Worm (Caenorhabditis elegans) whole organism, L2 larva: ENCODE measurements around the gene M01H9.10.
A peak's percentile ranks its signal among the peaks of the same experiment; 100 is the strongest.

Experiments
- C34F6.9 ChIP-seq: fragments of 150-350 bp; optimal IDR thresholded peaks from 2 replicates; lab custom pipeline; 2014; ENCODE audit warnings: missing biosample characterization, missing genetic modification characterization
- Y55F3AM.14 ChIP-seq: fragments of 200-800 bp; sonication (Bioruptor generic); optimal IDR thresholded peaks from 2 replicates; lab custom pipeline; 2018; ENCODE audit warnings: mild to moderate bottlenecking, missing genetic modification characterization, missing compliant biosample characterization
- ZK546.5 ChIP-seq: sonication (generic microtip); optimal IDR thresholded peaks from 2 replicates; lab custom pipeline; 2017; ENCODE audit warnings: missing biosample characterization, missing genetic modification characterization
- alr-1 ChIP-seq: fragments of 150-350 bp; optimal IDR thresholded peaks from 2 replicates; lab custom pipeline; 2014; ENCODE audit warnings: missing biosample characterization, missing genetic modification characterization
- aly-2 ChIP-seq: fragments of 150-350 bp; optimal IDR thresholded peaks from 2 replicates; lab custom pipeline; 2014; ENCODE audit warnings: missing biosample characterization, missing genetic modification characterization
- ama-1 ChIP-seq: fragments of 150-350 bp; optimal IDR thresholded peaks from 2 replicates; lab custom pipeline; 2018; ENCODE audit warnings: inconsistent platforms
- ceh-16 ChIP-seq: fragments of 150-350 bp; optimal IDR thresholded peaks from 2 replicates; lab custom pipeline; 2014; ENCODE audit warnings: missing biosample characterization, missing genetic modification characterization
- ceh-82 ChIP-seq: fragments of 150-350 bp; optimal IDR thresholded peaks from 2 replicates; lab custom pipeline; 2014; ENCODE audit warnings: missing biosample characterization, missing genetic modification characterization
- crh-2 ChIP-seq: sonication (generic microtip); optimal IDR thresholded peaks from 2 replicates; lab custom pipeline; 2017; ENCODE audit warnings: missing biosample characterization, missing genetic modification characterization
- dmd-4 ChIP-seq: sonication (generic microtip); optimal IDR thresholded peaks from 2 replicates; lab custom pipeline; 2017; ENCODE audit warnings: missing biosample characterization, missing genetic modification characterization
- egl-27 ChIP-seq: sonication (generic microtip); optimal IDR thresholded peaks from 3 replicates; lab custom pipeline; 2017; ENCODE audit warnings: missing biosample characterization, missing genetic modification reagents, missing genetic modification characterization
- fos-1 ChIP-seq: fragments of 150-350 bp; optimal IDR thresholded peaks from 2 replicates; lab custom pipeline; 2014; ENCODE audit warnings: missing biosample characterization, missing genetic modification characterization
- gmeb-1 ChIP-seq: fragments of 150-350 bp; optimal IDR thresholded peaks from 2 replicates; lab custom pipeline; 2014; ENCODE audit warnings: missing biosample characterization, missing genetic modification characterization
- lin-13 ChIP-seq: fragments of 150-350 bp; optimal IDR thresholded peaks from 2 replicates; lab custom pipeline; 2014; ENCODE audit warnings: missing biosample characterization, missing genetic modification reagents, missing genetic modification characterization
- lin-39 ChIP-seq: fragments of 150-350 bp; optimal IDR thresholded peaks from 2 replicates; lab custom pipeline; 2014; ENCODE audit warnings: missing biosample characterization, missing genetic modification reagents, missing genetic modification characterization
- lsy-2 ChIP-seq, 2 experiments: fragments of 150-350 bp in 1 of 2; sonication (generic microtip) in 1 of 2; optimal IDR thresholded peaks; 2 replicates each; lab custom pipeline; 2014 to 2017; ENCODE audit warnings: missing biosample characterization in 2 of 2, missing genetic modification characterization in 2 of 2
- mab-5 ChIP-seq: fragments of 150-350 bp; optimal IDR thresholded peaks from 2 replicates; lab custom pipeline; 2014; ENCODE audit warnings: missing biosample characterization, missing genetic modification characterization
- mbf-1 ChIP-seq: sonication (generic microtip); optimal IDR thresholded peaks from 2 replicates; lab custom pipeline; 2017; ENCODE audit warnings: missing biosample characterization, missing genetic modification characterization
- mdl-1 ChIP-seq, 2 experiments: fragments of 150-350 bp in 1 of 2; sonication (generic microtip) in 1 of 2; optimal IDR thresholded peaks; 2 replicates each; lab custom pipeline; 2017; ENCODE audit warnings: missing biosample characterization in 2 of 2, missing genetic modification characterization in 2 of 2
- nhr-10 ChIP-seq: sonication (generic microtip); optimal IDR thresholded peaks from 2 replicates; lab custom pipeline; 2017; ENCODE audit warnings: missing biosample characterization, missing genetic modification characterization
- nhr-12 ChIP-seq: fragments of 150-350 bp; optimal IDR thresholded peaks from 2 replicates; lab custom pipeline; 2014; ENCODE audit warnings: missing biosample characterization, missing genetic modification characterization
- nhr-129 ChIP-seq: fragments of 150-350 bp; optimal IDR thresholded peaks from 2 replicates; lab custom pipeline; 2014; ENCODE audit warnings: missing biosample characterization, missing genetic modification characterization
- nhr-21 ChIP-seq: fragments of 150-350 bp; optimal IDR thresholded peaks from 2 replicates; lab custom pipeline; 2014; ENCODE audit warnings: missing biosample characterization, missing genetic modification characterization
- nhr-237 ChIP-seq: fragments of 150-350 bp; optimal IDR thresholded peaks from 2 replicates; lab custom pipeline; 2014; ENCODE audit warnings: missing biosample characterization, missing genetic modification characterization
- nhr-25 ChIP-seq: fragments of 150-350 bp; sonication (generic microtip); optimal IDR thresholded peaks from 3 replicates; lab custom pipeline; 2014; ENCODE audit warnings: missing biosample characterization, missing genetic modification characterization
- nhr-6 ChIP-seq: fragments of 150-350 bp; optimal IDR thresholded peaks from 2 replicates; lab custom pipeline; 2014; ENCODE audit warnings: missing biosample characterization, missing genetic modification characterization
- sem-4 ChIP-seq: fragments of 150-350 bp; optimal IDR thresholded peaks from 2 replicates; lab custom pipeline; 2014; ENCODE audit warnings: missing biosample characterization, missing genetic modification reagents, missing genetic modification characterization
- skn-1 ChIP-seq: sonication (generic microtip); optimal IDR thresholded peaks from 2 replicates; lab custom pipeline; 2017; ENCODE audit warnings: missing biosample characterization, missing genetic modification characterization
- sma-9 ChIP-seq, 2 experiments: fragments of 150-350 bp in 1 of 2; sonication (generic microtip) in 1 of 2; optimal IDR thresholded peaks; 2 replicates each; lab custom pipeline; 2014 to 2016; ENCODE audit warnings: missing genetic modification characterization in 2 of 2, mild to moderate bottlenecking in 1 of 2, missing biosample characterization in 1 of 2, missing compliant biosample characterization in 1 of 2, missing genetic modification reagents in 1 of 2, moderate library complexity in 1 of 2
- snpc-4 ChIP-seq: fragments of 150-350 bp; optimal IDR thresholded peaks from 2 replicates; lab custom pipeline; 2014; ENCODE audit warnings: missing biosample characterization, missing genetic modification characterization
- unc-55 ChIP-seq: fragments of 150-350 bp; sonication (generic microtip); optimal IDR thresholded peaks from 3 replicates; lab custom pipeline; 2014; ENCODE audit warnings: missing biosample characterization, missing genetic modification reagents, missing genetic modification characterization
- zag-1 ChIP-seq: fragments of 150-350 bp; optimal IDR thresholded peaks from 2 replicates; lab custom pipeline; 2014; ENCODE audit warnings: missing biosample characterization, missing genetic modification characterization
- ztf-1 ChIP-seq: fragments of 200-800 bp; sonication (Bioruptor generic); conservative IDR thresholded peaks from 2 replicates; pipeline ENCODE4 v1.3.6; 2022; ENCODE audit warnings: missing genetic modification characterization, missing compliant biosample characterization
- ztf-4 ChIP-seq: fragments of 150-350 bp; optimal IDR thresholded peaks from 2 replicates; lab custom pipeline; 2014; ENCODE audit warnings: missing biosample characterization, missing genetic modification characterization

M01H9.10 gene

ce11 chrIV:4469055-4469454, 10.9 kb downstream of the M01H9.10 start:
- peak; percentile 11 for TF ChIP-seq Y55F3AM.14
- TF ChIP-seq nhr-6 (tag; lab: Kevin White, UChicago) = no peak
- peak; percentile 59 for TF ChIP-seq ama-1 (lab: Kevin White, UChicago)

ce11 chrIV:4468046-4468727, 11.7 kb downstream of the M01H9.10 start:
- TF ChIP-seq ceh-16 (tag; lab: Kevin White, UChicago) (no peak), lin-13 (GFP tag; lab: Kevin White, UChicago) (peak; percentile 47), skn-1 (no peak), nhr-129 (tag; lab: Kevin White, UChicago) (peak; percentile 65), nhr-21 (tag; lab: Kevin White, UChicago) (peak; percentile 48), ama-1 (lab: Kevin White, UChicago) (peak; percentile 97), nhr-237 (no peak), egl-27 (tag; lab: Kevin White, UChicago) (no peak), Y55F3AM.14 (peak; percentile 54), sem-4 (tag; lab: Kevin White, UChicago) (peak; percentile 36), crh-2 (peak; percentile 16), mab-5 (no peak), C34F6.9 (tag; lab: Kevin White, UChicago) (peak; percentile 27), ztf-4 (tag; lab: Kevin White, UChicago) (peak; percentile 2), lsy-2 (tag; optimal IDR thresholded peaks at IDR 0.05; lab: Kevin White, UChicago) (peak in 1 of 2 experiments; percentile 37), nhr-12 (tag; lab: Kevin White, UChicago) (no peak)

- TF ChIP-seq ztf-4 (tag; lab: Kevin White, UChicago) = no peak
- no peak for TF ChIP-seq sem-4 (tag; lab: Kevin White, UChicago)
- no peak for TF ChIP-seq Y55F3AM.14
- TF ChIP-seq ceh-16 (tag; lab: Kevin White, UChicago) = no peak
- no peak for TF ChIP-seq ztf-1
- no peak for TF ChIP-seq mdl-1 (tag; optimal IDR thresholded peaks at IDR 0.05; lab: Kevin White, UChicago)
- no peak for TF ChIP-seq alr-1 (tag; lab: Kevin White, UChicago)
- TF ChIP-seq ceh-82 = no peak
- no peak for TF ChIP-seq ZK546.5
- TF ChIP-seq aly-2 (tag; lab: Kevin White, UChicago) = no peak
- TF ChIP-seq nhr-21 (tag; lab: Kevin White, UChicago) = no peak
- TF ChIP-seq, all 48 proteins: peak for 0
Measured at ce11 chrIV:4465184-4465583, 14.7 kb downstream of the M01H9.10 start, which contains the start of gene M01H9.5. M01H9.5 (plus strand) TSS chrIV:4465484.

ce11 chrIV:4463132-4463531, 16.8 kb downstream of the M01H9.10 start, which contains the start of gene M01H9.2:
M01H9.2 (minus strand) TSS chrIV:4463232.
- TF ChIP-seq fos-1 (no peak), nhr-25 (no peak), mbf-1 (tag; lab: Kevin White, UChicago) (no peak), egl-27 (tag; lab: Kevin White, UChicago) (no peak), unc-55 (no peak), aly-2 (tag; lab: Kevin White, UChicago) (no peak), zag-1 (tag; lab: Kevin White, UChicago) (no peak), nhr-10 (tag; lab: Kevin White, UChicago) (no peak), nhr-6 (tag; lab: Kevin White, UChicago) (no peak), lin-39 (tag; lab: Kevin White, UChicago) (no peak), mab-5 (no peak), Y55F3AM.14 (no peak), gmeb-1 (tag; lab: Kevin White, UChicago) (no peak)

ce11 chrIV:4459342-4459741, 20.6 kb downstream of the M01H9.10 start:
- no peak for TF ChIP-seq mbf-1 (tag; lab: Kevin White, UChicago)
- TF ChIP-seq nhr-237 = no peak
- TF ChIP-seq dmd-4 (tag; lab: Kevin White, UChicago) = no peak
- no peak for TF ChIP-seq nhr-21 (tag; lab: Kevin White, UChicago)
- no peak for TF ChIP-seq mdl-1 (tag; optimal IDR thresholded peaks at IDR 0.05; lab: Kevin White, UChicago)
- TF ChIP-seq Y55F3AM.14 = no peak
- no peak for TF ChIP-seq fos-1
- no peak for TF ChIP-seq snpc-4 (tag; lab: Kevin White, UChicago)
- TF ChIP-seq ceh-82 = no peak
- no peak for TF ChIP-seq ZK546.5
- TF ChIP-seq C34F6.9 (tag; lab: Kevin White, UChicago) = no peak
- TF ChIP-seq sma-9 (GFP tag; optimal IDR thresholded peaks at IDR 0.05; lab: Kevin White, UChicago) = no peak
- no peak for TF ChIP-seq sma-9 (tag; optimal IDR thresholded peaks at IDR 0.05; lab: Kevin White, UChicago)
- TF ChIP-seq sem-4 (tag; lab: Kevin White, UChicago) = no peak
- TF ChIP-seq, all 48 proteins: peak for 0
